Fruit fly (Drosophila melanogaster) whole organism, embryonic: ENCODE measurements around the gene cic.

Experiments used
- B-H2 ChIP-seq: fragments of 200-800 bp; sonication (Bioruptor generic); optimal IDR thresholded peaks from 2 replicates; lab custom pipeline; 2018; ENCODE audit warnings: missing biosample characterization, mild to moderate bottlenecking, missing genetic modification characterization
- C15 ChIP-seq: fragments of 200-800 bp; sonication (Bioruptor generic); IDR thresholded peaks from 3 replicates; pipeline ENCODE4 v1.3.6; 2022; ENCODE audit warnings: missing biosample characterization, missing genetic modification characterization
- CG1024 ChIP-seq: fragments of 200-800 bp; sonication (Bioruptor generic); IDR thresholded peaks from 2 replicates; pipeline ENCODE4 v1.3.6; 2022; ENCODE audit warnings: missing biosample characterization, missing genetic modification characterization
- CG11398 ChIP-seq: fragments of 200-800 bp; sonication (Bioruptor generic); optimal IDR thresholded peaks from 2 replicates; lab custom pipeline; 2016; ENCODE audit warnings: missing biosample characterization, missing genetic modification characterization
- CG11456 ChIP-seq: fragments of 200-800 bp; sonication (Bioruptor generic); IDR thresholded peaks from 3 replicates; pipeline ENCODE4 v1.3.6; 2022; ENCODE audit warnings: missing biosample characterization, missing genetic modification characterization
- CG13296 ChIP-seq: fragments of 200-800 bp; sonication (Bioruptor generic); optimal IDR thresholded peaks from 3 replicates; lab custom pipeline; 2018; ENCODE audit warnings: missing biosample characterization, mild to moderate bottlenecking, missing genetic modification characterization
- CG14710 ChIP-seq: fragments of 200-800 bp; sonication (Bioruptor generic); optimal IDR thresholded peaks from 3 replicates; lab custom pipeline; 2019; ENCODE audit warnings: missing biosample characterization, mild to moderate bottlenecking, missing genetic modification characterization, moderate library complexity
- CG15269 ChIP-seq: fragments of 200-800 bp; sonication (Bioruptor generic); optimal IDR thresholded peaks from 2 replicates; lab custom pipeline; 2018; ENCODE audit warnings: missing biosample characterization, mild to moderate bottlenecking, missing genetic modification characterization, moderate library complexity
- CG17328 ChIP-seq: fragments of 200-800 bp; sonication (Bioruptor generic); IDR thresholded peaks from 2 replicates; pipeline ENCODE4 v1.3.6; 2022; ENCODE audit warnings: missing biosample characterization, missing genetic modification characterization
- CG3065 ChIP-seq: fragments of 200-800 bp; sonication (Bioruptor generic); optimal IDR thresholded peaks from 2 replicates; lab custom pipeline; 2016; ENCODE audit warnings: missing biosample characterization, missing genetic modification characterization
- CG4360 ChIP-seq: fragments of 200-800 bp; sonication (Bioruptor generic); IDR thresholded peaks from 2 replicates; pipeline ENCODE4 v1.3.6; 2022; ENCODE audit warnings: missing biosample characterization, missing genetic modification characterization
- CG4424 ChIP-seq: fragments of 200-800 bp; sonication (Bioruptor generic); optimal IDR thresholded peaks from 3 replicates; lab custom pipeline; 2016; ENCODE audit warnings: missing biosample characterization, missing genetic modification characterization
- CG4730 ChIP-seq: fragments of 200-800 bp; sonication (Bioruptor generic); IDR thresholded peaks from 2 replicates; pipeline ENCODE4 v1.3.6; 2022; ENCODE audit warnings: missing biosample characterization, missing genetic modification characterization
- CG6254 ChIP-seq: fragments of 200-800 bp; sonication (Bioruptor generic); optimal IDR thresholded peaks from 3 replicates; lab custom pipeline; 2017; ENCODE audit warnings: mild to moderate bottlenecking, missing biosample characterization, missing genetic modification reagents, missing genetic modification characterization
- CG6272 ChIP-seq: fragments of 200-800 bp; sonication (Bioruptor generic); IDR thresholded peaks from 2 replicates; pipeline ENCODE4 v1.3.6; 2022; ENCODE audit warnings: missing biosample characterization, missing genetic modification characterization
- CG7786 ChIP-seq: fragments of 200-800 bp; sonication (Bioruptor generic); optimal IDR thresholded peaks from 2 replicates; lab custom pipeline; 2016; ENCODE audit warnings: missing biosample characterization, missing genetic modification characterization
- CG7928 ChIP-seq: fragments of 200-800 bp; sonication (Bioruptor generic); optimal IDR thresholded peaks from 2 replicates; lab custom pipeline; 2017; ENCODE audit warnings: missing biosample characterization, mild to moderate bottlenecking, missing genetic modification characterization
- CG7987 ChIP-seq: fragments of 200-800 bp; sonication (Bioruptor generic); optimal IDR thresholded peaks from 2 replicates; lab custom pipeline; 2018; ENCODE audit warnings: missing biosample characterization, mild to moderate bottlenecking, missing genetic modification characterization, moderate library complexity
- CG8388 ChIP-seq: fragments of 200-800 bp; sonication (Bioruptor generic); optimal IDR thresholded peaks from 2 replicates; lab custom pipeline; 2019; ENCODE audit warnings: missing biosample characterization, mild to moderate bottlenecking, missing genetic modification characterization, moderate library complexity
- D ChIP-seq, 2 experiments: fragments of 200-800 bp in 1 of 2; fragments of >200 bp in 1 of 2; sonication (Bioruptor generic) in 1 of 2; optimal IDR thresholded peaks; 2 replicates in 1 of 2; 3 replicates in 1 of 2; lab custom pipeline; 2017; ENCODE audit warnings: mild to moderate bottlenecking in 1 of 2, missing biosample characterization in 1 of 2, missing genetic modification characterization in 1 of 2, missing genetic modification reagents in 1 of 2
- Dad ChIP-seq: fragments of 200-800 bp; sonication (Bioruptor generic); optimal IDR thresholded peaks from 3 replicates; lab custom pipeline; 2016; ENCODE audit warnings: missing biosample characterization, missing genetic modification characterization
- E2f2 ChIP-seq: fragments of 200-800 bp; sonication (Bioruptor generic); IDR thresholded peaks from 2 replicates; pipeline ENCODE4 v1.3.6; 2022; ENCODE audit warnings: missing biosample characterization, missing genetic modification characterization
- Fer2 ChIP-seq: fragments of 200-800 bp; sonication (Bioruptor generic); optimal IDR thresholded peaks from 2 replicates; lab custom pipeline; 2018; ENCODE audit warnings: missing biosample characterization, mild to moderate bottlenecking, missing genetic modification characterization, moderate library complexity
- HmgD ChIP-seq: fragments of 200-800 bp; sonication (Bioruptor generic); optimal IDR thresholded peaks from 3 replicates; lab custom pipeline; 2016; ENCODE audit warnings: missing biosample characterization, missing genetic modification characterization
- MESR4 ChIP-seq: fragments of 200-800 bp; sonication (Bioruptor generic); optimal IDR thresholded peaks from 2 replicates; lab custom pipeline; 2018; ENCODE audit warnings: missing biosample characterization, mild to moderate bottlenecking, missing genetic modification characterization, moderate library complexity
- Mrtf ChIP-seq: fragments of 200-800 bp; sonication (Bioruptor generic); IDR thresholded peaks from 3 replicates; pipeline ENCODE4 v1.3.6; 2022; ENCODE audit warnings: missing biosample characterization, missing genetic modification characterization
- Ravus ChIP-seq: fragments of 200-800 bp; sonication (Bioruptor generic); IDR thresholded peaks from 2 replicates; pipeline ENCODE4 v1.3.6; 2022; ENCODE audit warnings: missing biosample characterization, missing genetic modification characterization
- Spps ChIP-seq: fragments of 200-800 bp; sonication (Bioruptor generic); optimal IDR thresholded peaks from 2 replicates; lab custom pipeline; 2018; ENCODE audit warnings: missing biosample characterization, mild to moderate bottlenecking, missing genetic modification characterization
- Sry-β ChIP-seq: fragments of 200-800 bp; sonication (Bioruptor generic); optimal IDR thresholded peaks from 2 replicates; lab custom pipeline; 2018; ENCODE audit warnings: missing biosample characterization, mild to moderate bottlenecking, missing genetic modification characterization, moderate library complexity
- Stat92E ChIP-seq, 3 experiments: fragments of >200 bp in 2 of 3; fragments of 200-800 bp in 1 of 3; sonication (Bioruptor generic) in 1 of 3; optimal IDR thresholded peaks; 2 replicates each; lab custom pipeline; 2017 to 2019; ENCODE audit warnings: missing biosample characterization in 3 of 3, missing genetic modification characterization in 3 of 3, mild to moderate bottlenecking in 1 of 3, moderate library complexity in 1 of 3
- Usf ChIP-seq: fragments of 200-800 bp; sonication (Bioruptor generic); optimal IDR thresholded peaks from 2 replicates; lab custom pipeline; 2017; ENCODE audit warnings: missing genotype, missing biosample characterization, missing genetic modification characterization
- chm ChIP-seq: fragments of 200-800 bp; sonication (Bioruptor generic); IDR thresholded peaks from 2 replicates; pipeline ENCODE4 v1.3.6; 2022; ENCODE audit warnings: missing biosample characterization, missing genetic modification characterization
- corto ChIP-seq: fragments of 200-800 bp; sonication (Bioruptor generic); optimal IDR thresholded peaks from 2 replicates; lab custom pipeline; 2016; ENCODE audit warnings: missing biosample characterization, mild to moderate bottlenecking, missing genetic modification characterization, moderate library complexity
- crol ChIP-seq: fragments of 200-800 bp; sonication (Bioruptor generic); IDR thresholded peaks from 2 replicates; pipeline ENCODE4 v1.3.6; 2022; ENCODE audit warnings: missing biosample characterization, missing genetic modification characterization
- en ChIP-seq: fragments of 200-800 bp; sonication (Bioruptor generic); optimal IDR thresholded peaks from 2 replicates; lab custom pipeline; 2016; ENCODE audit warnings: missing biosample characterization, missing genetic modification characterization
- esg ChIP-seq: fragments of 200-800 bp; sonication (Bioruptor generic); conservative IDR thresholded peaks from 2 replicates; pipeline ENCODE4 v1.3.6; 2022; ENCODE audit warnings: missing biosample characterization, missing genetic modification characterization
- fd3F ChIP-seq: fragments of 200-800 bp; sonication (Bioruptor generic); optimal IDR thresholded peaks from 2 replicates; lab custom pipeline; 2018; ENCODE audit warnings: missing biosample characterization, mild to moderate bottlenecking, missing genetic modification characterization, moderate library complexity
- gsb ChIP-seq: fragments of 200-800 bp; sonication (Bioruptor generic); IDR thresholded peaks from 2 replicates; pipeline ENCODE4 v1.3.6; 2022; ENCODE audit warnings: missing biosample characterization, missing genetic modification characterization
- insv ChIP-seq, 2 experiments: fragments of 200-800 bp; sonication (Bioruptor generic); optimal IDR thresholded peaks; 3 replicates each; lab custom pipeline; 2016 to 2018; ENCODE audit warnings: missing biosample characterization in 2 of 2, missing genetic modification characterization in 2 of 2
- jing ChIP-seq: fragments of 200-800 bp; sonication (Bioruptor generic); optimal IDR thresholded peaks from 2 replicates; lab custom pipeline; 2018; ENCODE audit warnings: missing biosample characterization, mild to moderate bottlenecking, missing genetic modification characterization
- lola ChIP-seq, 3 experiments: fragments of >200 bp in 2 of 3; fragments of 200-800 bp in 1 of 3; sonication (Bioruptor generic) in 1 of 3; optimal IDR thresholded peaks; 2 replicates each; lab custom pipeline; 2017 to 2019; ENCODE audit warnings: missing biosample characterization in 3 of 3, missing genetic modification characterization in 3 of 3, mild to moderate bottlenecking in 1 of 3, moderate library complexity in 1 of 3
- p53 ChIP-seq: fragments of 200-800 bp; sonication (Bioruptor generic); optimal IDR thresholded peaks from 2 replicates; lab custom pipeline; 2016; ENCODE audit warnings: missing biosample characterization, missing genetic modification characterization
- psq ChIP-seq: fragments of 200-800 bp; sonication (Bioruptor generic); optimal IDR thresholded peaks from 2 replicates; lab custom pipeline; 2017; ENCODE audit warnings: missing biosample characterization, missing genetic modification characterization
- sc ChIP-seq, 3 experiments: fragments of >200 bp in 2 of 3; fragments of 200-800 bp in 1 of 3; sonication (Bioruptor generic) in 1 of 3; optimal IDR thresholded peaks; 2 replicates in 2 of 3; 3 replicates in 1 of 3; lab custom pipeline; 2017; ENCODE audit warnings: mild to moderate bottlenecking in 1 of 3, missing biosample characterization in 1 of 3, missing genetic modification characterization in 1 of 3, missing genetic modification reagents in 1 of 3
- tin ChIP-seq: fragments of 200-800 bp; sonication (Bioruptor generic); optimal IDR thresholded peaks from 3 replicates; lab custom pipeline; 2016; ENCODE audit warnings: missing biosample characterization, missing genetic modification characterization
- tna ChIP-seq: fragments of 200-800 bp; sonication (Bioruptor generic); IDR thresholded peaks from 2 replicates; pipeline ENCODE4 v1.3.6; 2022; ENCODE audit warnings: missing biosample characterization, missing genetic modification characterization; ENCODE audit not compliant: partially characterized antibody
- toy ChIP-seq: fragments of 200-800 bp; sonication (Bioruptor generic); IDR thresholded peaks from 2 replicates; pipeline ENCODE4 v1.3.6; 2022; ENCODE audit warnings: missing biosample characterization, missing genetic modification characterization
- trem ChIP-seq: fragments of 200-800 bp; optimal IDR thresholded peaks from 3 replicates; lab custom pipeline; 2019; ENCODE audit warnings: missing biosample characterization, mild to moderate bottlenecking, missing genetic modification characterization, moderate library complexity
- trh ChIP-seq: fragments of 200-800 bp; sonication (Bioruptor generic); optimal IDR thresholded peaks from 2 replicates; lab custom pipeline; 2016; ENCODE audit warnings: missing biosample characterization, missing genetic modification characterization
- yki ChIP-seq: fragments of >200 bp; optimal IDR thresholded peaks from 3 replicates; lab custom pipeline; 2018
- zfh2 ChIP-seq: fragments of 200-800 bp; sonication (Bioruptor generic); optimal IDR thresholded peaks from 2 replicates; lab custom pipeline; 2016; ENCODE audit warnings: missing biosample characterization, missing genetic modification characterization

Gene cic

DNA sequence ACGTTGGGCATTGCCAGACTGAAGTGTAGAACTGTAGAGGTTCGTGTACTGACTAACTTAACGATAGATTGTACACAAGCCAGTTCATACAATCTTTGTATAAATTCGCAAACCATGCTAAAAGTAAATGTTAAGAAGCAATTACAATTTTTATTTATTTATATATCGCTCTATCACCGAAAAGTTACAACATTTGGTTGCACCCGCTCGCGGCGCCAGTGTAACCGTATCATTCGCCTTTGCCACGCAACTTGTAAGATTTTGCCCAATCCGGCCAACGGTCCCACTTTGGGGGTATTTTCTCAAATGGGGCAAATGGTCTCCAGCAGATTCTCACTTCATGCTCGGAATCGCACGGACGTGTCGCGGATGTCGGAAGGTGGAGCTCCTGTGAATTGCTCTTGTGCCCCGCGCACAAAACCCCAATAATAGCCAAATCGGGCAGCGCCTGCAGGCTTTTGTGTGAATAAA, at the start of gene cic (continued):
- no peak for TF ChIP-seq CG6254 (GFP tag; lab: Kevin White, UChicago)
- no peak for TF ChIP-seq toy (GFP tag; lab: Robert Waterston, UW)
- no peak for TF ChIP-seq CG13296 (GFP tag; lab: Kevin White, UChicago)
- TF ChIP-seq E2f2 (GFP tag; lab: Robert Waterston, UW), result peak; percentile 60
- TF ChIP-seq en (GFP tag; lab: Kevin White, UChicago), result no peak
- TF ChIP-seq fd3F, result no peak
- TF ChIP-seq yki (lab: Kevin White, UChicago), result no peak
- TF ChIP-seq trem (tag; lab: Kevin White, UChicago), result peak; percentile 84
- TF ChIP-seq sc (optimal IDR thresholded peaks at IDR 0.05; lab: Kevin White, UChicago), result no peak
- TF ChIP-seq sc (GFP tag; optimal IDR thresholded peaks at IDR 0.05; lab: Kevin White, UChicago), result no peak
- TF ChIP-seq C15 (GFP tag; lab: Robert Waterston, UW), result no peak
- no peak for TF ChIP-seq crol (GFP tag; lab: Robert Waterston, UW)
- TF ChIP-seq CG7987 (GFP tag; lab: Kevin White, UChicago), result no peak
- no peak for TF ChIP-seq Stat92E (GFP tag; optimal IDR thresholded peaks at IDR 0.05; lab: Kevin White, UChicago)
- no peak for TF ChIP-seq CG3065
- TF ChIP-seq CG11456, result peak; percentile 55; the same call in 1 of the 3 replicates
- no peak for TF ChIP-seq trh (GFP tag; lab: Kevin White, UChicago)
- peak; percentile 7; the same call in 1 of the 2 replicates for TF ChIP-seq gsb (GFP tag; lab: Robert Waterston, UW)
- TF ChIP-seq esg (GFP tag; lab: Robert Waterston, UW), result no peak
- no peak for TF ChIP-seq Dad
- TF ChIP-seq CG17328 (GFP tag; lab: Robert Waterston, UW), result no peak
- no peak for TF ChIP-seq HmgD (GFP tag; lab: Kevin White, UChicago)
- TF ChIP-seq CG14710 (tag; lab: Kevin White, UChicago), result peak; percentile 98
- no peak for TF ChIP-seq Fer2 (tag; lab: Kevin White, UChicago)
- TF ChIP-seq Sry-β, result no peak
- TF ChIP-seq Usf (GFP tag; lab: Kevin White, UChicago), result no peak
- no peak for TF ChIP-seq CG4360 (GFP tag; lab: Robert Waterston, UW)
- no peak for TF ChIP-seq Mrtf (GFP tag; lab: Robert Waterston, UW)
- TF ChIP-seq MESR4 (GFP tag; lab: Kevin White, UChicago), result peak; percentile 39
- TF ChIP-seq CG4730 (GFP tag; lab: Robert Waterston, UW), result no peak
- no peak for TF ChIP-seq psq (GFP tag; lab: Kevin White, UChicago)
- TF ChIP-seq CG1024 (GFP tag; lab: Robert Waterston, UW), result no peak
- TF ChIP-seq CG15269 (tag; lab: Kevin White, UChicago), result no peak
- TF ChIP-seq CG8388 (GFP tag; lab: Kevin White, UChicago), result no peak
- no peak; the same call in 1 of the 2 replicates for TF ChIP-seq tna (GFP tag; lab: Robert Waterston, UW)
- TF ChIP-seq corto (GFP tag; lab: Kevin White, UChicago), result no peak
- TF ChIP-seq lola (GFP tag; optimal IDR thresholded peaks at IDR 0.05; lab: Kevin White, UChicago), result no peak
- TF ChIP-seq tin (GFP tag; lab: Kevin White, UChicago), result no peak
- TF ChIP-seq CG11398, result no peak
- TF ChIP-seq CG6272 (GFP tag; lab: Robert Waterston, UW), result no peak
- TF ChIP-seq D (optimal IDR thresholded peaks at IDR 0.05; lab: Kevin White, UChicago), result no peak
- no peak for TF ChIP-seq D (GFP tag; optimal IDR thresholded peaks at IDR 0.05; lab: Kevin White, UChicago)
- TF ChIP-seq insv (GFP tag; optimal IDR thresholded peaks at IDR 0.05; lab: Kevin White, UChicago), result no peak
- no peak for TF ChIP-seq Spps (tag; lab: Kevin White, UChicago)
- no peak for TF ChIP-seq Ravus (GFP tag; lab: Robert Waterston, UW)
- TF ChIP-seq CG4424 (GFP tag; lab: Kevin White, UChicago), result no peak
- TF ChIP-seq p53 (GFP tag; lab: Kevin White, UChicago), result no peak
- no peak for TF ChIP-seq CG7928
- no peak for TF ChIP-seq zfh2
- no peak for TF ChIP-seq B-H2
- no peak for TF ChIP-seq jing (GFP tag; lab: Kevin White, UChicago)
- TF ChIP-seq CG7786 (GFP tag; lab: Kevin White, UChicago), result no peak
- TF ChIP-seq chm, result peak; percentile 85
